Fruit fly (Drosophila melanogaster): Measurements from ENCODE around the gene RpS27.
A peak's percentile ranks its signal among the peaks of the same experiment; 100 is the strongest.

The RpS27 gene

DNA sequence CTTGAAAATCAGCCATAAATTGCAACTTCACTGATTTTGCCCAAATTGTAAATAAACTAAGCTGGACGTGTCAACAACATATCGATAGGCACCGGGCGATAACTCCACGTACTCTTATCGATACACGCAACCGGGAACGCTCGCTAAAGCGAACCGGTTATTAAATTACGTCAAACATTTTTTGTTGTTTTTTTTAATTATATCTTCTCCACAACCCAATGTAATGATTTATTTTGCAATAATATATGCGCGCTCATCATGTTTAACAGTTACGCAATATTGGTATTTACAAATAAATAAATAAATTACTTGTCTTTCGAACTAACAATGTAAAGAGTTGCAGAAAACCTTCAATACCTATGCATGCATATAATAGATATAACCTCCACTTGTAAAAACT lies 32.2 kb downstream of the RpS27 start, which contains the start of gene Saysd1 (continued):
- TF ChIP-seq Med (GFP tag) (peak; percentile 84), stc (GFP tag; IDR thresholded peaks at IDR 0.05) (peak; percentile 43; the same call in 1 of the 2 replicates), Kr (GFP tag; optimal IDR thresholded peaks at IDR 0.05) (no peak), Xrp1 (GFP tag; IDR thresholded peaks at IDR 0.05) (no peak; the same call in 1 of the 2 replicates), her (GFP tag; optimal IDR thresholded peaks at IDR 0.05) (no peak), Dip2 (GFP tag; IDR thresholded peaks at IDR 0.05) (no peak), vfl (GFP tag; optimal IDR thresholded peaks at IDR 0.05) (no peak), zfh1 (GFP tag; IDR thresholded peaks at IDR 0.05) (peak; percentile 45; the same call in 1 of the 3 replicates), Vsx1 (GFP tag; optimal IDR thresholded peaks at IDR 0.05) (peak; percentile 30), wdn (GFP tag; IDR thresholded peaks at IDR 0.05) (no peak), CG43689 (GFP tag; IDR thresholded peaks at IDR 0.05) (no peak), CG10274 (GFP tag; optimal IDR thresholded peaks at IDR 0.05) (no peak), Opbp (GFP tag; IDR thresholded peaks at IDR 0.05; ENCODE audit: partially characterized antibody) (peak; percentile 85; the same call in 2 of the 3 replicates), CG17186 (GFP tag; optimal IDR thresholded peaks at IDR 0.05) (no peak), CG12236 (GFP tag; optimal IDR thresholded peaks at IDR 0.05) (no peak), CG3838 (GFP tag; optimal IDR thresholded peaks at IDR 0.05) (no peak), bcd (GFP tag; optimal IDR thresholded peaks at IDR 0.05) (peak; percentile 38), CG15073 (GFP tag; optimal IDR thresholded peaks at IDR 0.05) (no peak), kay (GFP tag; optimal IDR thresholded peaks at IDR 0.05) (peak; percentile 14), Ets97D (GFP tag; optimal IDR thresholded peaks at IDR 0.05) (peak; percentile 26), Hr3 (GFP tag; optimal IDR thresholded peaks at IDR 0.05) (no peak), CG6654 (GFP tag; optimal IDR thresholded peaks at IDR 0.05) (no peak), Dad (GFP tag; optimal IDR thresholded peaks at IDR 0.05) (no peak), ro (GFP tag; IDR thresholded peaks at IDR 0.05) (no peak), pfk (GFP tag; optimal IDR thresholded peaks at IDR 0.05) (no peak), inv (GFP tag; IDR thresholded peaks at IDR 0.05; ENCODE audit: partially characterized antibody) (peak; percentile 60; the same call in 1 of the 2 replicates), CG33557 (GFP tag; optimal IDR thresholded peaks at IDR 0.05) (peak; percentile 11), CG4282 (GFP tag; optimal IDR thresholded peaks at IDR 0.05) (no peak), CG16813 (GFP tag; IDR thresholded peaks at IDR 0.05; ENCODE audit: partially characterized antibody) (peak; percentile 76), Awh (GFP tag; IDR thresholded peaks at IDR 0.05) (peak; percentile 28; the same call in 1 of the 2 replicates), CG10654 (GFP tag; optimal IDR thresholded peaks at IDR 0.05) (no peak), CG7786 (GFP tag; optimal IDR thresholded peaks at IDR 0.05) (no peak), CG14014 (GFP tag; IDR thresholded peaks at IDR 0.05) (no peak), Stat92E (GFP tag; optimal IDR thresholded peaks at IDR 0.05) (no peak), Deaf1 (tag; optimal IDR thresholded peaks at IDR 0.05) (no peak), CG9215 (GFP tag; IDR thresholded peaks at IDR 0.05) (no peak), mld (GFP tag; IDR thresholded peaks at IDR 0.05; ENCODE audit: partially characterized antibody) (peak; percentile 78; the same call in 2 of the 3 replicates), CG7357 (GFP tag; IDR thresholded peaks at IDR 0.05) (no peak), CG2712 (tag; optimal IDR thresholded peaks at IDR 0.05) (no peak), B-H2 (GFP tag; optimal IDR thresholded peaks at IDR 0.05) (no peak), CG17328 (GFP tag; IDR thresholded peaks at IDR 0.05) (no peak), CG1024 (GFP tag; IDR thresholded peaks at IDR 0.05) (no peak), Sry-β (GFP tag; optimal IDR thresholded peaks at IDR 0.05) (no peak), CG10979 (tag; optimal IDR thresholded peaks at IDR 0.05) (no peak), tin (GFP tag; optimal IDR thresholded peaks at IDR 0.05) (peak; percentile 30), BtbVII (GFP tag; optimal IDR thresholded peaks at IDR 0.05) (no peak), Scr (GFP tag; IDR thresholded peaks at IDR 0.05; ENCODE audit: partially characterized antibody) (peak; percentile 86), CG11398 (GFP tag; optimal IDR thresholded peaks at IDR 0.05) (no peak), CG17568 (GFP tag; optimal IDR thresholded peaks at IDR 0.05) (no peak), onecut (GFP tag; IDR thresholded peaks at IDR 0.05) (no peak), repo (GFP tag; optimal IDR thresholded peaks at IDR 0.05) (peak; percentile 15)

Data from whole organism, embryonic.